Worm (Caenorhabditis elegans) whole organism, L4 larva: ENCODE measurements around the gene apd-3.

Experiments
- F49E8.2 ChIP-seq: sonication (generic microtip); optimal IDR thresholded peaks from 2 replicates; lab custom pipeline; 2016; ENCODE audit warnings: missing compliant biosample characterization, mild to moderate bottlenecking, missing genetic modification characterization, borderline replicate concordance
- ama-1 ChIP-seq: fragments of 150-350 bp; optimal IDR thresholded peaks from 2 replicates; lab custom pipeline; 2014; ENCODE audit warnings: inconsistent platforms, mixed read lengths
- arid-1 ChIP-seq: fragments of 200-800 bp; sonication (Bioruptor generic); conservative IDR thresholded peaks from 2 replicates; pipeline ENCODE4 v1.3.6; 2022; ENCODE audit warnings: missing genetic modification reagents, missing genetic modification characterization, missing compliant biosample characterization
- attf-4 ChIP-seq: sonication (generic microtip); optimal IDR thresholded peaks from 3 replicates; lab custom pipeline; 2017; ENCODE audit warnings: missing biosample characterization, missing genetic modification characterization
- dpl-1 ChIP-seq: fragments of 150-350 bp; optimal IDR thresholded peaks from 2 replicates; lab custom pipeline; 2014; ENCODE audit warnings: missing biosample characterization, missing genetic modification reagents, missing genetic modification characterization
- egl-27 ChIP-seq: sonication (generic microtip); optimal IDR thresholded peaks from 3 replicates; lab custom pipeline; 2017; ENCODE audit warnings: missing biosample characterization, missing genetic modification reagents, missing genetic modification characterization
- nhr-42 ChIP-seq: fragments of 200-800 bp; sonication (Bioruptor generic); IDR thresholded peaks from 2 replicates; pipeline ENCODE4 v1.3.6; 2022; ENCODE audit warnings: missing genetic modification characterization, missing compliant biosample characterization
- nhr-76 ChIP-seq: fragments of 150-350 bp; optimal IDR thresholded peaks from 2 replicates; lab custom pipeline; 2014; ENCODE audit warnings: missing biosample characterization, missing genetic modification characterization
- pha-4 ChIP-seq, 2 experiments: fragments of 150-350 bp in 1 of 2; fragments of 200-800 bp in 1 of 2; sonication (Bioruptor generic) in 1 of 2; IDR thresholded peaks in 1 of 2; optimal IDR thresholded peaks in 1 of 2; 2 replicates each; pipeline versions ENCODE4 v1.3.6 to Lab custom; 2014 to 2022; ENCODE audit warnings: missing genetic modification characterization in 2 of 2, missing genetic modification reagents in 2 of 2, missing biosample characterization in 1 of 2, missing compliant biosample characterization in 1 of 2
- pqm-1 ChIP-seq: sonication (generic microtip); optimal IDR thresholded peaks from 2 replicates; lab custom pipeline; 2017; ENCODE audit warnings: missing biosample characterization, missing genetic modification characterization
- ztf-11 ChIP-seq: fragments of 150-350 bp; optimal IDR thresholded peaks from 2 replicates; lab custom pipeline; 2014; ENCODE audit warnings: missing biosample characterization, missing genetic modification characterization

- TF ChIP-seq arid-1 (GFP tag; lab: Robert Waterston, UW): no peak
- no peak for TF ChIP-seq nhr-42 (GFP tag; lab: Robert Waterston, UW)
- no peak for TF ChIP-seq pha-4 (GFP tag; IDR thresholded peaks at IDR 0.05; lab: Robert Waterston, UW)
- no peak for TF ChIP-seq pha-4 (tag; optimal IDR thresholded peaks at IDR 0.05; lab: Kevin White, UChicago)
- no peak for TF ChIP-seq ama-1 (lab: Kevin White, UChicago)
- no peak for TF ChIP-seq ztf-11 (tag; lab: Kevin White, UChicago)
- no peak for TF ChIP-seq attf-4 (tag; lab: Kevin White, UChicago)
- TF ChIP-seq F49E8.2 (tag; lab: Kevin White, UChicago): no peak
- TF ChIP-seq egl-27 (tag; lab: Kevin White, UChicago): no peak
- TF ChIP-seq dpl-1 (GFP tag; lab: Kevin White, UChicago): no peak
- no peak for TF ChIP-seq nhr-76 (tag; lab: Kevin White, UChicago)
- no peak for TF ChIP-seq pqm-1 (tag; lab: Kevin White, UChicago)
Observed at ce11 chrII:3573255-3573654, 27.0 kb upstream of the apd-3 start, which contains the start of gene clec-130.
